Worm (Caenorhabditis elegans) whole organism, L4 larva: ENCODE measurements around the gene nhr-11.

Experiments used
- F10B5.3 ChIP-seq: sonication (generic microtip); optimal IDR thresholded peaks from 2 replicates; lab custom pipeline; 2016; ENCODE audit warnings: mild to moderate bottlenecking, missing genetic modification characterization, missing compliant biosample characterization
- F49E8.2 ChIP-seq: sonication (generic microtip); optimal IDR thresholded peaks from 2 replicates; lab custom pipeline; 2016; ENCODE audit warnings: missing compliant biosample characterization, mild to moderate bottlenecking, missing genetic modification characterization, borderline replicate concordance
- T26A8.4 ChIP-seq: fragments of 200-800 bp; sonication (Bioruptor generic); IDR thresholded peaks from 2 replicates; pipeline ENCODE4 v1.3.6; 2022; ENCODE audit warnings: missing genetic modification characterization, missing compliant biosample characterization
- Y5F2A.4 ChIP-seq: fragments of 200-800 bp; sonication (Bioruptor generic); optimal IDR thresholded peaks from 2 replicates; lab custom pipeline; 2018; ENCODE audit warnings: mild to moderate bottlenecking, missing genetic modification characterization, missing compliant biosample characterization
- Y75B8A.6 ChIP-seq: fragments of 200-800 bp; sonication (Bioruptor generic); IDR thresholded peaks from 2 replicates; pipeline ENCODE4 v1.3.6; 2022; ENCODE audit warnings: missing genetic modification reagents, missing genetic modification characterization, missing compliant biosample characterization
- ZK337.2 ChIP-seq: fragments of 200-800 bp; sonication (Bioruptor generic); IDR thresholded peaks from 2 replicates; pipeline ENCODE4 v1.3.6; 2022; ENCODE audit warnings: missing genetic modification reagents, missing genetic modification characterization, missing compliant biosample characterization
- ZK546.5 ChIP-seq, 2 experiments: sonication (generic microtip); optimal IDR thresholded peaks; 2 replicates each; lab custom pipeline; 2017; ENCODE audit warnings: missing biosample characterization in 2 of 2, missing genetic modification characterization in 2 of 2
- aha-1 ChIP-seq: fragments of 150-350 bp; peaks from one replicate; lab custom pipeline; 2014; ENCODE audit warnings: missing biosample characterization, missing genetic modification characterization
- aly-2 ChIP-seq: sonication (generic microtip); optimal IDR thresholded peaks from 2 replicates; lab custom pipeline; 2018; ENCODE audit warnings: missing biosample characterization, missing genetic modification characterization
- ama-1 ChIP-seq: fragments of 150-350 bp; optimal IDR thresholded peaks from 2 replicates; lab custom pipeline; 2014; ENCODE audit warnings: inconsistent platforms, mixed read lengths
- arid-1 ChIP-seq: fragments of 200-800 bp; sonication (Bioruptor generic); conservative IDR thresholded peaks from 2 replicates; pipeline ENCODE4 v1.3.6; 2022; ENCODE audit warnings: missing genetic modification reagents, missing genetic modification characterization, missing compliant biosample characterization
- ceh-28 ChIP-seq: fragments of 150-350 bp; optimal IDR thresholded peaks from 2 replicates; lab custom pipeline; 2014; ENCODE audit warnings: missing biosample characterization, missing genetic modification reagents, missing genetic modification characterization
- ceh-62 ChIP-seq: sonication (generic microtip); optimal IDR thresholded peaks from 2 replicates; lab custom pipeline; 2017; ENCODE audit warnings: missing biosample characterization, missing genetic modification characterization
- ces-1 ChIP-seq: fragments of 150-350 bp; sonication (generic microtip); optimal IDR thresholded peaks from 4 replicates; lab custom pipeline; 2014; ENCODE audit warnings: missing biosample characterization, missing genetic modification reagents, missing genetic modification characterization
- cey-2 ChIP-seq: sonication (generic microtip); optimal IDR thresholded peaks from 3 replicates; lab custom pipeline; 2017; ENCODE audit warnings: missing genetic modification characterization, mild to moderate bottlenecking, missing compliant biosample characterization, antibody characterized with exemption, borderline replicate concordance; ENCODE audit not compliant: insufficient read depth
- daf-16 ChIP-seq, 3 experiments: sonication (generic microtip); optimal IDR thresholded peaks; 2 replicates each; lab custom pipeline; 2016 to 2017; ENCODE audit warnings: missing genetic modification characterization in 3 of 3, missing genetic modification reagents in 3 of 3, mild to moderate bottlenecking in 2 of 3, missing compliant biosample characterization in 2 of 3, missing biosample characterization in 1 of 3, moderate library complexity in 1 of 3
- daf-19 ChIP-seq: fragments of 200-800 bp; sonication (Bioruptor generic); conservative IDR thresholded peaks from 2 replicates; pipeline ENCODE4 v1.3.6; 2022; ENCODE audit warnings: missing genetic modification characterization, missing compliant biosample characterization
- daf-8 ChIP-seq: fragments of 200-800 bp; sonication (Bioruptor generic); IDR thresholded peaks from 2 replicates; pipeline ENCODE4 v1.3.6; 2022; ENCODE audit warnings: missing genetic modification characterization, missing compliant biosample characterization
- duxl-1 ChIP-seq: sonication (generic microtip); optimal IDR thresholded peaks from 2 replicates; lab custom pipeline; 2016; ENCODE audit warnings: mild to moderate bottlenecking, missing genetic modification characterization, moderate library complexity, missing compliant biosample characterization; ENCODE audit not compliant: poor library complexity
- dve-1 ChIP-seq: sonication (generic microtip); optimal IDR thresholded peaks from 2 replicates; lab custom pipeline; 2017; ENCODE audit warnings: antibody characterized with exemption, mild to moderate bottlenecking, missing genetic modification characterization, missing compliant biosample characterization; ENCODE audit not compliant: insufficient read depth
- fkh-10 ChIP-seq: fragments of 150-350 bp; optimal IDR thresholded peaks from 2 replicates; lab custom pipeline; 2014; ENCODE audit warnings: missing biosample characterization, missing genetic modification reagents, missing genetic modification characterization
- gei-8 ChIP-seq: fragments of 200-800 bp; sonication (Bioruptor generic); optimal IDR thresholded peaks from 2 replicates; lab custom pipeline; 2018; ENCODE audit warnings: mild to moderate bottlenecking, missing genetic modification characterization, missing compliant biosample characterization
- lim-7 ChIP-seq: fragments of 200-800 bp; sonication (Bioruptor generic); IDR thresholded peaks from 2 replicates; pipeline ENCODE4 v1.3.6; 2022; ENCODE audit warnings: missing genetic modification characterization, missing compliant biosample characterization
- lin-15B ChIP-seq: fragments of 150-350 bp; sonication (generic microtip); optimal IDR thresholded peaks from 3 replicates; lab custom pipeline; 2014; ENCODE audit warnings: missing biosample characterization, missing genetic modification characterization
- lin-29 ChIP-seq: fragments of 200-800 bp; sonication (Bioruptor generic); IDR thresholded peaks from 2 replicates; pipeline ENCODE4 v1.3.6; 2022; ENCODE audit warnings: missing genetic modification reagents, missing genetic modification characterization, missing compliant biosample characterization
- lsy-2 ChIP-seq, 2 experiments: fragments of 150-350 bp in 1 of 2; sonication (generic microtip) in 1 of 2; optimal IDR thresholded peaks; 2 replicates each; lab custom pipeline; 2014 to 2017; ENCODE audit warnings: missing biosample characterization in 2 of 2, missing genetic modification characterization in 2 of 2
- madf-5 ChIP-seq, 2 experiments: fragments of 200-800 bp; sonication (Bioruptor generic); IDR thresholded peaks; 2 replicates each; pipeline ENCODE4 v1.3.6; 2022; ENCODE audit warnings: missing compliant biosample characterization in 2 of 2, missing genetic modification characterization in 2 of 2
- madf-9 ChIP-seq: fragments of 200-800 bp; sonication (Bioruptor generic); conservative IDR thresholded peaks from 2 replicates; pipeline ENCODE4 v1.3.6; 2022; ENCODE audit warnings: missing genetic modification reagents, missing genetic modification characterization, missing compliant biosample characterization
- mdl-1 ChIP-seq, 2 experiments: fragments of 150-350 bp in 1 of 2; sonication (generic microtip) in 1 of 2; optimal IDR thresholded peaks; 2 replicates each; lab custom pipeline; 2014 to 2017; ENCODE audit warnings: missing biosample characterization in 2 of 2, missing genetic modification characterization in 2 of 2
- mep-1 ChIP-seq: fragments of 150-350 bp; sonication (generic microtip); optimal IDR thresholded peaks from 3 replicates; lab custom pipeline; 2014; ENCODE audit warnings: missing biosample characterization, missing genetic modification characterization
- mxl-3 ChIP-seq: fragments of 200-800 bp; sonication (Bioruptor generic); optimal IDR thresholded peaks from 2 replicates; lab custom pipeline; 2018; ENCODE audit warnings: mild to moderate bottlenecking, missing genetic modification characterization, missing compliant biosample characterization
- nhr-10 ChIP-seq: fragments of 150-350 bp; optimal IDR thresholded peaks from 2 replicates; lab custom pipeline; 2014; ENCODE audit warnings: missing biosample characterization, missing genetic modification characterization
- nhr-102 ChIP-seq: sonication (generic microtip); optimal IDR thresholded peaks from 2 replicates; lab custom pipeline; 2016; ENCODE audit warnings: mild to moderate bottlenecking, missing genetic modification characterization, moderate library complexity, missing compliant biosample characterization
- nhr-11 ChIP-seq: fragments of 150-350 bp; optimal IDR thresholded peaks from 2 replicates; lab custom pipeline; 2014; ENCODE audit warnings: missing biosample characterization, missing genetic modification characterization
- nhr-111 ChIP-seq: fragments of 200-800 bp; sonication (Bioruptor generic); optimal IDR thresholded peaks from 2 replicates; lab custom pipeline; 2018; ENCODE audit warnings: mild to moderate bottlenecking, missing genetic modification characterization, missing compliant biosample characterization
- nhr-41 ChIP-seq: fragments of 200-800 bp; sonication (Bioruptor generic); IDR thresholded peaks from 2 replicates; pipeline ENCODE4 v1.3.6; 2022; ENCODE audit warnings: missing genetic modification reagents, missing genetic modification characterization, missing compliant biosample characterization
- nhr-42 ChIP-seq: fragments of 200-800 bp; sonication (Bioruptor generic); IDR thresholded peaks from 2 replicates; pipeline ENCODE4 v1.3.6; 2022; ENCODE audit warnings: missing genetic modification characterization, missing compliant biosample characterization
- php-3 ChIP-seq: fragments of 200-800 bp; sonication (Bioruptor generic); IDR thresholded peaks from 2 replicates; pipeline ENCODE4 v1.3.6; 2022; ENCODE audit warnings: missing genetic modification reagents, missing genetic modification characterization, missing compliant biosample characterization
- pqm-1 ChIP-seq: sonication (generic microtip); optimal IDR thresholded peaks from 2 replicates; lab custom pipeline; 2017; ENCODE audit warnings: missing biosample characterization, missing genetic modification characterization
- rbr-2 ChIP-seq: sonication (generic microtip); optimal IDR thresholded peaks from 2 replicates; lab custom pipeline; 2016; ENCODE audit warnings: missing genotype, missing genetic modification characterization, missing compliant biosample characterization
- skn-1 ChIP-seq: fragments of 150-350 bp; optimal IDR thresholded peaks from 2 replicates; lab custom pipeline; 2014; ENCODE audit warnings: missing biosample characterization, missing genetic modification characterization
- spr-3 ChIP-seq: fragments of 200-800 bp; sonication (Bioruptor generic); optimal IDR thresholded peaks from 2 replicates; lab custom pipeline; 2018; ENCODE audit warnings: mild to moderate bottlenecking, missing genetic modification characterization, missing compliant biosample characterization
- tag-97 ChIP-seq: fragments of 200-800 bp; sonication (Bioruptor generic); IDR thresholded peaks from 2 replicates; pipeline ENCODE4 v1.3.6; 2022; ENCODE audit warnings: missing genetic modification characterization, missing compliant biosample characterization
- tra-1 ChIP-seq: fragments of 200-800 bp; sonication (Bioruptor generic); IDR thresholded peaks from 2 replicates; pipeline ENCODE4 v1.3.6; 2022; ENCODE audit warnings: missing genetic modification reagents, missing genetic modification characterization, missing compliant biosample characterization
- unc-130 ChIP-seq: sonication (generic microtip); optimal IDR thresholded peaks from 2 replicates; lab custom pipeline; 2016; ENCODE audit warnings: missing genetic modification reagents, missing genetic modification characterization, missing compliant biosample characterization
- unc-62 ChIP-seq, 3 experiments: fragments of 150-350 bp in 1 of 3; sonication (generic microtip); optimal IDR thresholded peaks in 2 of 3; peaks in 1 of 3; 1 replicate in 1 of 3; 2 replicates in 2 of 3; lab custom pipeline; 2014 to 2017; ENCODE audit warnings: missing biosample characterization in 3 of 3, missing genetic modification characterization in 3 of 3, missing genetic modification reagents in 3 of 3, missing genotype in 1 of 3
- vab-7 ChIP-seq: fragments of 200-800 bp; sonication (Bioruptor generic); IDR thresholded peaks from 2 replicates; pipeline ENCODE4 v1.3.6; 2022; ENCODE audit warnings: missing genetic modification reagents, missing genetic modification characterization, missing compliant biosample characterization
- zip-11 ChIP-seq: fragments of 200-800 bp; sonication (Bioruptor generic); IDR thresholded peaks from 2 replicates; pipeline ENCODE4 v1.3.6; 2022; ENCODE audit warnings: missing genetic modification characterization, missing compliant biosample characterization
- zip-2 ChIP-seq: fragments of 150-350 bp; optimal IDR thresholded peaks from 2 replicates; lab custom pipeline; 2014; ENCODE audit warnings: missing biosample characterization, missing genetic modification characterization
- ztf-11 ChIP-seq: fragments of 150-350 bp; optimal IDR thresholded peaks from 2 replicates; lab custom pipeline; 2014; ENCODE audit warnings: missing biosample characterization, missing genetic modification characterization

The nhr-11 gene

ce11 chrIV:9074244-9074723 lies 4.5 kb downstream of the nhr-11 start, which contains the start of gene mppb-1 (continued):
- TF ChIP-seq pqm-1 (no peak), nhr-41 (GFP tag; lab: Robert Waterston, UW) (no peak), daf-16 (GFP tag; optimal IDR thresholded peaks at IDR 0.05; lab: Kevin White, UChicago) (no peak), daf-16 (tag; optimal IDR thresholded peaks at IDR 0.05; lab: Kevin White, UChicago) (no peak), nhr-10 (no peak), vab-7 (GFP tag; lab: Robert Waterston, UW) (no peak), mxl-3 (GFP tag; lab: Kevin White, UChicago) (peak; percentile 51), cey-2 (tag; lab: Kevin White, UChicago) (no peak), Y75B8A.6 (GFP tag; lab: Robert Waterston, UW) (0 out of 2 replicates have a peak, but pooled peaks have one; percentile 16), lin-15B (tag; lab: Kevin White, UChicago) (no peak), ceh-28 (tag; lab: Kevin White, UChicago) (no peak), arid-1 (GFP tag; lab: Robert Waterston, UW) (no peak), fkh-10 (GFP tag; lab: Kevin White, UChicago) (peak; percentile 76), dve-1 (tag; lab: Kevin White, UChicago) (no peak), Y5F2A.4 (GFP tag; lab: Kevin White, UChicago) (no peak), mdl-1 (tag; optimal IDR thresholded peaks at IDR 0.05; lab: Kevin White, UChicago) (peak in 1 of 2 experiments; percentile 61), lin-29 (GFP tag; lab: Robert Waterston, UW) (no peak), duxl-1 (tag; lab: Kevin White, UChicago) (peak; percentile 85), ztf-11 (tag; lab: Kevin White, UChicago) (no peak), skn-1 (tag; lab: Kevin White, UChicago) (no peak), unc-62 (GFP tag; optimal IDR thresholded peaks at IDR 0.05 in 1 of 2; lab: Kevin White, UChicago) (no peak), unc-62 (tag; optimal IDR thresholded peaks at IDR 0.05; lab: Kevin White, UChicago) (no peak), nhr-111 (GFP tag; lab: Kevin White, UChicago) (no peak), nhr-11 (no peak), F49E8.2 (tag; lab: Kevin White, UChicago) (no peak), nhr-102 (peak; percentile 30), nhr-42 (GFP tag; lab: Robert Waterston, UW) (0 out of 2 replicates have a peak, but pooled peaks have one; percentile 34), lim-7 (GFP tag; lab: Robert Waterston, UW) (no peak), madf-5 (GFP tag; IDR thresholded peaks at IDR 0.05; lab: Robert Waterston, UW) (0 out of 4 replicates have a peak, but pooled peaks of 1 of the 2 experiments have one; percentile 41), ceh-62 (tag; lab: Kevin White, UChicago) (no peak), aly-2 (tag; lab: Kevin White, UChicago) (no peak), tra-1 (GFP tag; lab: Robert Waterston, UW) (0 out of 2 replicates have a peak, but pooled peaks have one; percentile 53), zip-2 (tag; lab: Kevin White, UChicago) (no peak), mep-1 (tag; lab: Kevin White, UChicago) (no peak), zip-11 (GFP tag; lab: Robert Waterston, UW) (no peak), ces-1 (GFP tag; lab: Kevin White, UChicago) (no peak), F10B5.3 (tag; lab: Kevin White, UChicago) (no peak), aha-1 (tag; lab: Kevin White, UChicago) (peak; percentile 48), ZK546.5 (tag; optimal IDR thresholded peaks at IDR 0.05; lab: Kevin White, UChicago) (no peak), rbr-2 (tag; lab: Kevin White, UChicago) (peak; percentile 53), tag-97 (no peak), spr-3 (GFP tag; lab: Kevin White, UChicago) (no peak), php-3 (0 out of 2 replicates have a peak, but pooled peaks have one; percentile 52), madf-9 (GFP tag; lab: Robert Waterston, UW) (peak; percentile 84), ama-1 (lab: Kevin White, UChicago) (no peak), unc-130 (peak; percentile 94), lsy-2 (tag; optimal IDR thresholded peaks at IDR 0.05; lab: Kevin White, UChicago) (peak in 1 of 2 experiments; percentile 87), daf-19 (no peak), gei-8 (GFP tag; lab: Kevin White, UChicago) (no peak), ZK337.2 (GFP tag; lab: Robert Waterston, UW) (peak; percentile 94), daf-8 (GFP tag; lab: Robert Waterston, UW) (no peak), T26A8.4 (GFP tag; lab: Robert Waterston, UW) (peak; percentile 50; the same call in 1 of the 2 replicates)
